Worm (Caenorhabditis elegans) whole organism, L3 larva: Measurements from ENCODE around the gene atg-10.
A peak's percentile ranks its signal among the peaks of the same experiment; 100 is the strongest.

Experiments used
- ZK546.5 ChIP-seq: sonication (generic microtip); optimal IDR thresholded peaks from 2 replicates; lab custom pipeline; 2017; ENCODE audit warnings: missing biosample characterization, missing genetic modification characterization
- ceh-28 ChIP-seq: fragments of 150-350 bp; optimal IDR thresholded peaks from 2 replicates; lab custom pipeline; 2014; ENCODE audit warnings: missing biosample characterization, missing genetic modification reagents, missing genetic modification characterization
- ceh-9 ChIP-seq: sonication (generic microtip); optimal IDR thresholded peaks from 2 replicates; lab custom pipeline; 2018; ENCODE audit warnings: missing biosample characterization, missing genetic modification characterization
- elt-2 ChIP-seq: sonication (generic microtip); optimal IDR thresholded peaks from 2 replicates; lab custom pipeline; 2016; ENCODE audit warnings: missing genetic modification reagents, mild to moderate bottlenecking, missing genetic modification characterization, missing compliant biosample characterization
- fkh-2 ChIP-seq: fragments of 150-350 bp; optimal IDR thresholded peaks from 2 replicates; lab custom pipeline; 2014; ENCODE audit warnings: missing biosample characterization, missing genetic modification reagents, missing genetic modification characterization
- lsy-12 ChIP-seq: sonication (generic microtip); optimal IDR thresholded peaks from 2 replicates; lab custom pipeline; 2016; ENCODE audit warnings: mild to moderate bottlenecking, missing genetic modification characterization, missing compliant biosample characterization
- nfya-1 ChIP-seq: sonication (generic microtip); optimal IDR thresholded peaks from 2 replicates; lab custom pipeline; 2017; ENCODE audit warnings: missing genetic modification characterization, mild to moderate bottlenecking, missing compliant biosample characterization, antibody characterized with exemption, moderate library complexity; ENCODE audit not compliant: insufficient read depth
- nhr-11 ChIP-seq: fragments of 150-350 bp; optimal IDR thresholded peaks from 2 replicates; lab custom pipeline; 2014; ENCODE audit warnings: missing biosample characterization, missing genetic modification characterization
- nhr-23 ChIP-seq: fragments of 150-350 bp; optimal IDR thresholded peaks from 2 replicates; lab custom pipeline; 2014; ENCODE audit warnings: missing biosample characterization, missing genetic modification reagents, missing genetic modification characterization
- nhr-43 ChIP-seq: sonication (generic microtip); optimal IDR thresholded peaks from 2 replicates; lab custom pipeline; 2016; ENCODE audit warnings: mild to moderate bottlenecking, missing genetic modification characterization, missing compliant biosample characterization; ENCODE audit not compliant: poor library complexity, severe bottlenecking
- nhr-76 ChIP-seq: fragments of 150-350 bp; sonication (generic microtip); optimal IDR thresholded peaks from 5 replicates; lab custom pipeline; 2014; ENCODE audit warnings: missing biosample characterization, missing genetic modification characterization
- nhr-77 ChIP-seq: fragments of 150-350 bp; optimal IDR thresholded peaks from 2 replicates; lab custom pipeline; 2014; ENCODE audit warnings: missing biosample characterization, missing genetic modification characterization
- pha-4 ChIP-seq: fragments of 150-350 bp; optimal IDR thresholded peaks from 2 replicates; lab custom pipeline; 2014; ENCODE audit warnings: missing biosample characterization, missing genetic modification reagents, missing genetic modification characterization
- pqm-1 ChIP-seq: fragments of 150-350 bp; optimal IDR thresholded peaks from 2 replicates; lab custom pipeline; 2017; ENCODE audit warnings: missing biosample characterization, missing genetic modification characterization, inconsistent platforms
- skn-1 ChIP-seq: fragments of 150-350 bp; optimal IDR thresholded peaks from 2 replicates; lab custom pipeline; 2014; ENCODE audit warnings: missing biosample characterization, missing genetic modification characterization
- unc-62 ChIP-seq: fragments of 150-350 bp; sonication (generic microtip); optimal IDR thresholded peaks from 4 replicates; lab custom pipeline; 2014; ENCODE audit warnings: missing biosample characterization, missing genetic modification reagents, missing genetic modification characterization
- ztf-4 ChIP-seq: fragments of 150-350 bp; optimal IDR thresholded peaks from 2 replicates; lab custom pipeline; 2014; ENCODE audit warnings: missing biosample characterization, missing genetic modification characterization

atg-10 gene

ce11 chrII:8701059-8701458, 42.1 kb downstream of the atg-10 start:
- TF ChIP-seq nhr-77 (tag; lab: Kevin White, UChicago) (no peak), ceh-28 (tag; lab: Kevin White, UChicago) (no peak), pha-4 (tag; lab: Kevin White, UChicago) (peak; percentile 14), ZK546.5 (tag; lab: Kevin White, UChicago) (no peak)

- TF ChIP-seq pha-4 (tag; lab: Kevin White, UChicago) (peak; percentile 54), nhr-76 (tag; lab: Kevin White, UChicago) (no peak)
Observed at ce11 chrII:8701619-8702350, 42.9 kb downstream of the atg-10 start, which contains the start of gene sphk-1. TSS of gene sphk-1 (minus strand) at chrII:8701669.

DNA sequence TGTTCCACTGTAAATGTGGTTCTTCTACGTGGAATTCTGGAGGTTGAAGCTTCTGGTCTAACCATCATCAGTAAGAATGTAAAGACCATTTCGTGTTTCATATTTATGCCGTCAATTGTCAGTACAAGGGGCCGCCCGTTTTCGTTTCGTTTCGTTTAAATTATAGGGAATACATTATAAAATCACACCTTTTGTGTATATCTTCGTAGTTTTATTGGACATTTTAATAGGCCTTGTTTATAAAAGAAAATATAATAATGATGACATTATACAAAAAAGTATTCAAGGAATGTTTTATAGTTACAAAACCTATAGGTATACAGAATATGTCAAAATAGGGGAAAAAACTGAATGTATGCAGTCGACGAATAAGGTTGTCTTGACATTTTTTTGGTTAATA, 44.8 kb downstream of the atg-10 start, which contains the start of gene ceh-7:
TSS of gene ceh-7 (minus strand) at position 101 of the 400 bp plus-strand sequence.
- TF ChIP-seq nhr-43 (tag; lab: Kevin White, UChicago) (no peak), ceh-9 (tag; lab: Kevin White, UChicago) (no peak), ztf-4 (no peak), nhr-23 (tag; lab: Kevin White, UChicago) (no peak), fkh-2 (tag; lab: Kevin White, UChicago) (no peak), nhr-11 (tag; lab: Kevin White, UChicago) (no peak)
- TF ChIP-seq, all 47 proteins: peak for 0

ce11 chrII:8704413-8704874, 45.5 kb downstream of the atg-10 start, which contains the start of gene prx-5:
TSS of gene prx-5 (plus strand) at chrII:8704824.
- TF ChIP-seq pqm-1 (peak; percentile 50), unc-62 (GFP tag; lab: Kevin White, UChicago) (no peak), ceh-28 (tag; lab: Kevin White, UChicago) (peak; percentile 43), elt-2 (tag; lab: Kevin White, UChicago) (peak; percentile 67)
- TF ChIP-seq, all 47 proteins: peak for 3

DNA sequence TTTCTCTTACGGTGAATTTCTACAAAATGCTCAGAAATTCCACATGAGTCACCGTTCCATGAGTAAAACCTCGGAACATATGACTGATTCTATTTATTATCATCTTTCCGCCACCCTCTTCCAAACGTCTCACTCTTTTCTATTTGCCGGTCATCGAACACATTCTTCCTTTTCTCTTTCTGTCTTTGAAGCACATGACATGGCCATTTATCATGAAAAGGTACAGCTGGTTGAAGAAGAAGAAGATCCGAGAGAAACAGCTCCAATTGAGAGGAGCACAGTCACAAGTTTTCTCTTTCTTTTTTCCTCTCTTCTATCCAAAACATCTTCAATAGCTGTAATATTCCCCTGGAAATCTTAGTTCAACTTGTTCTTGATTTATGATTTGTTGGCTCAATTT, 48.1 kb downstream of the atg-10 start, which contains the start of gene cup-16:
TSS of gene cup-16 (plus strand) at position 132 of the 400 bp plus-strand sequence.
- TF ChIP-seq nhr-43 (tag; lab: Kevin White, UChicago), result peak; percentile 19
- no peak for TF ChIP-seq lsy-12 (tag; lab: Kevin White, UChicago)
- no peak for TF ChIP-seq nhr-76 (tag; lab: Kevin White, UChicago)
- peak; percentile 25 for TF ChIP-seq nhr-11 (tag; lab: Kevin White, UChicago)
- TF ChIP-seq nfya-1 (tag; lab: Kevin White, UChicago), result peak; percentile 18
- TF ChIP-seq elt-2 (tag; lab: Kevin White, UChicago), result peak; percentile 19
- no peak for TF ChIP-seq skn-1 (tag; lab: Kevin White, UChicago)
- no peak for TF ChIP-seq nhr-23 (tag; lab: Kevin White, UChicago)
